Fruit fly (Drosophila melanogaster): Measurements from ENCODE around the gene GstD6.

- no peak for TF ChIP-seq CG8478 (optimal IDR thresholded peaks at IDR 0.05)
- TF ChIP-seq pan (optimal IDR thresholded peaks at IDR 0.05) = no peak
- no peak for TF ChIP-seq psq (optimal IDR thresholded peaks at IDR 0.05)
Measured at dm6 chr3R:12398620-12399247, 21.8 kb downstream of the GstD6 start, which contains the start of gene Cyp9f3.
